Worm (Caenorhabditis elegans): ENCODE results near the gene mrpl-45.

ce11 chrIII:1221995-1222394 is 20.2 kb upstream of the mrpl-45 start:
- TF ChIP-seq nhr-12 (tag; optimal IDR thresholded peaks at IDR 0.05) (no peak), ztf-4 (tag; optimal IDR thresholded peaks at IDR 0.05) (no peak), pha-4 (tag; optimal IDR thresholded peaks at IDR 0.05) (no peak), daf-12 (tag; optimal IDR thresholded peaks at IDR 0.05) (no peak), mdl-1 (tag; optimal IDR thresholded peaks at IDR 0.05) (no peak), ceh-9 (tag; optimal IDR thresholded peaks at IDR 0.05) (no peak), ama-1 (optimal IDR thresholded peaks at IDR 0.05) (no peak), pqm-1 (tag; optimal IDR thresholded peaks at IDR 0.05) (no peak), nhr-11 (tag; optimal IDR thresholded peaks at IDR 0.05) (no peak), aly-2 (tag; optimal IDR thresholded peaks at IDR 0.05) (no peak), eor-1 (tag; optimal IDR thresholded peaks at IDR 0.05) (no peak), R02D3.7 (tag; optimal IDR thresholded peaks at IDR 0.05) (no peak), nhr-25 (tag; optimal IDR thresholded peaks at IDR 0.05) (no peak), ceh-28 (tag; optimal IDR thresholded peaks at IDR 0.05) (no peak)

All from whole organism, L3 larva.